Fruit fly (Drosophila melanogaster) whole organism, embryonic: Measurements from ENCODE around the gene Clk.

Source experiments
- Aef1 ChIP-seq: fragments of 200-800 bp; sonication (Bioruptor generic); IDR thresholded peaks from 3 replicates; pipeline ENCODE4 v1.3.6; 2022; ENCODE audit warnings: missing biosample characterization, missing genetic modification characterization
- Blimp-1 ChIP-seq: fragments of 200-800 bp; sonication (Bioruptor generic); optimal IDR thresholded peaks from 3 replicates; lab custom pipeline; 2018; ENCODE audit warnings: missing biosample characterization, missing genetic modification characterization, mild to moderate bottlenecking, moderate library complexity, missing genetic modification reagents
- CG10147 ChIP-seq: fragments of 200-800 bp; sonication (Bioruptor generic); optimal IDR thresholded peaks from 2 replicates; lab custom pipeline; 2019; ENCODE audit warnings: missing biosample characterization, mild to moderate bottlenecking, missing genetic modification characterization, moderate library complexity
- CG14667 ChIP-seq: fragments of 200-800 bp; sonication (Bioruptor generic); IDR thresholded peaks from 2 replicates; pipeline ENCODE4 v1.3.6; 2022; ENCODE audit warnings: missing biosample characterization, missing genetic modification characterization
- CG17829 ChIP-seq: fragments of 200-800 bp; optimal IDR thresholded peaks from 2 replicates; lab custom pipeline; 2019; ENCODE audit warnings: missing biosample characterization, mild to moderate bottlenecking, missing genetic modification characterization, moderate library complexity
- CG18599 ChIP-seq: fragments of 200-800 bp; sonication (Bioruptor generic); optimal IDR thresholded peaks from 3 replicates; lab custom pipeline; 2017; ENCODE audit warnings: missing biosample characterization, missing genetic modification characterization, mild to moderate bottlenecking, moderate library complexity, missing genetic modification reagents
- CG2120 ChIP-seq: fragments of 200-800 bp; sonication (Bioruptor generic); optimal IDR thresholded peaks from 3 replicates; lab custom pipeline; 2016; ENCODE audit warnings: missing biosample characterization, missing genetic modification characterization
- CG2202 ChIP-seq: fragments of 200-800 bp; sonication (Bioruptor generic); optimal IDR thresholded peaks from 2 replicates; lab custom pipeline; 2018; ENCODE audit warnings: missing biosample characterization, mild to moderate bottlenecking, missing genetic modification characterization
- CG30020 ChIP-seq: fragments of 200-800 bp; optimal IDR thresholded peaks from 2 replicates; lab custom pipeline; 2019; ENCODE audit warnings: missing biosample characterization, mild to moderate bottlenecking, missing genetic modification characterization, moderate library complexity
- CG33213 ChIP-seq: fragments of 200-800 bp; sonication (Bioruptor generic); optimal IDR thresholded peaks from 3 replicates; lab custom pipeline; 2016; ENCODE audit warnings: missing biosample characterization, missing genetic modification characterization
- CG3838 ChIP-seq: fragments of 200-800 bp; sonication (Bioruptor generic); optimal IDR thresholded peaks from 3 replicates; lab custom pipeline; 2016; ENCODE audit warnings: missing biosample characterization, missing genetic modification characterization
- CG5180 ChIP-seq: fragments of 200-800 bp; sonication (Bioruptor generic); optimal IDR thresholded peaks from 3 replicates; lab custom pipeline; 2017; ENCODE audit warnings: missing biosample characterization, missing genetic modification characterization, mild to moderate bottlenecking, moderate library complexity, missing genetic modification reagents
- CG5245 ChIP-seq: fragments of 200-800 bp; sonication (Bioruptor generic); optimal IDR thresholded peaks from 3 replicates; lab custom pipeline; 2016; ENCODE audit warnings: missing biosample characterization, missing genetic modification characterization
- CG8765 ChIP-seq: fragments of 200-800 bp; sonication (Bioruptor generic); IDR thresholded peaks from 2 replicates; pipeline ENCODE4 v1.3.6; 2022; ENCODE audit warnings: missing biosample characterization, missing genetic modification characterization
- CG9437 ChIP-seq: fragments of 200-800 bp; sonication (Bioruptor generic); optimal IDR thresholded peaks from 2 replicates; lab custom pipeline; 2018; ENCODE audit warnings: missing biosample characterization, mild to moderate bottlenecking, missing genetic modification characterization
- CTCF ChIP-seq: fragments of 200-800 bp; sonication (Bioruptor generic); optimal IDR thresholded peaks from 2 replicates; lab custom pipeline; 2017; ENCODE audit warnings: missing biosample characterization, mild to moderate bottlenecking, missing genetic modification characterization, moderate library complexity
- CrebB ChIP-seq: fragments of 200-800 bp; sonication (Bioruptor generic); optimal IDR thresholded peaks from 3 replicates; lab custom pipeline; 2018; ENCODE audit warnings: missing biosample characterization, mild to moderate bottlenecking, missing genetic modification characterization
- Dbx ChIP-seq: fragments of 200-800 bp; sonication (Bioruptor generic); IDR thresholded peaks from 3 replicates; pipeline ENCODE4 v1.3.6; 2022; ENCODE audit warnings: missing biosample characterization, missing genetic modification characterization
- ERR ChIP-seq: fragments of 200-800 bp; sonication (Bioruptor generic); optimal IDR thresholded peaks from 2 replicates; lab custom pipeline; 2016; ENCODE audit warnings: missing biosample characterization, missing genetic modification characterization
- Ets65A ChIP-seq: fragments of 200-800 bp; sonication (Bioruptor generic); peaks from one replicate; lab custom pipeline; 2016; ENCODE audit warnings: missing biosample characterization, missing genetic modification characterization
- Fer2 ChIP-seq: fragments of 200-800 bp; sonication (Bioruptor generic); optimal IDR thresholded peaks from 2 replicates; lab custom pipeline; 2018; ENCODE audit warnings: missing biosample characterization, mild to moderate bottlenecking, missing genetic modification characterization, moderate library complexity
- Jarid2 ChIP-seq: fragments of 200-800 bp; sonication (Bioruptor generic); optimal IDR thresholded peaks from 3 replicates; lab custom pipeline; 2017; ENCODE audit warnings: mild to moderate bottlenecking, missing biosample characterization, missing genetic modification reagents, missing genetic modification characterization
- MBD-R2 ChIP-seq: fragments of 200-800 bp; sonication (Bioruptor generic); IDR thresholded peaks from 2 replicates; pipeline ENCODE4 v1.3.6; 2022; ENCODE audit warnings: missing biosample characterization, missing genetic modification characterization
- MTF-1 ChIP-seq: fragments of 200-800 bp; sonication (Bioruptor generic); optimal IDR thresholded peaks from 2 replicates; lab custom pipeline; 2018; ENCODE audit warnings: missing biosample characterization, mild to moderate bottlenecking, missing genetic modification characterization, borderline replicate concordance
- Meics ChIP-seq: fragments of 200-800 bp; sonication (Bioruptor generic); optimal IDR thresholded peaks from 2 replicates; lab custom pipeline; 2017; ENCODE audit warnings: missing biosample characterization, mild to moderate bottlenecking, missing genetic modification characterization
- Mes4 ChIP-seq: fragments of 200-800 bp; sonication (Bioruptor generic); optimal IDR thresholded peaks from 2 replicates; lab custom pipeline; 2016; ENCODE audit warnings: missing biosample characterization, missing genetic modification characterization
- Rfx ChIP-seq: fragments of 200-800 bp; sonication (Bioruptor generic); IDR thresholded peaks from 2 replicates; pipeline ENCODE4 v1.3.6; 2022; ENCODE audit warnings: missing biosample characterization, missing genetic modification characterization
- Sox102F ChIP-seq: fragments of 200-800 bp; sonication (Bioruptor generic); optimal IDR thresholded peaks from 2 replicates; lab custom pipeline; 2018; ENCODE audit warnings: missing biosample characterization, mild to moderate bottlenecking, missing genetic modification characterization, moderate library complexity
- Taf1 ChIP-seq: fragments of 200-800 bp; sonication (Bioruptor generic); IDR thresholded peaks from 2 replicates; pipeline ENCODE4 v1.3.6; 2022; ENCODE audit warnings: missing biosample characterization, missing genetic modification characterization
- cato ChIP-seq: fragments of 200-800 bp; sonication (Bioruptor generic); optimal IDR thresholded peaks from 2 replicates; lab custom pipeline; 2016; ENCODE audit warnings: missing biosample characterization, missing genetic modification characterization, borderline replicate concordance
- cg ChIP-seq: fragments of 200-800 bp; sonication (Bioruptor generic); optimal IDR thresholded peaks from 3 replicates; lab custom pipeline; 2019; ENCODE audit warnings: missing biosample characterization, mild to moderate bottlenecking, missing genetic modification characterization, moderate library complexity
- chm ChIP-seq: fragments of 200-800 bp; sonication (Bioruptor generic); IDR thresholded peaks from 2 replicates; pipeline ENCODE4 v1.3.6; 2022; ENCODE audit warnings: missing biosample characterization, missing genetic modification characterization
- dm ChIP-seq: fragments of 200-800 bp; sonication (Bioruptor generic); optimal IDR thresholded peaks from 3 replicates; lab custom pipeline; 2016; ENCODE audit warnings: missing biosample characterization, missing genetic modification characterization
- dmrt11E ChIP-seq: fragments of 200-800 bp; sonication (Bioruptor generic); optimal IDR thresholded peaks from 3 replicates; lab custom pipeline; 2018; ENCODE audit warnings: missing biosample characterization, mild to moderate bottlenecking, missing genetic modification characterization, moderate library complexity
- emc ChIP-seq: fragments of 200-800 bp; sonication (Bioruptor generic); optimal IDR thresholded peaks from 2 replicates; lab custom pipeline; 2016; ENCODE audit warnings: missing biosample characterization, missing genetic modification characterization
- eve ChIP-seq, 2 experiments: fragments of >200 bp; optimal IDR thresholded peaks; 2 replicates each; lab custom pipeline; 2017; ENCODE audit warnings: missing biosample characterization in 2 of 2, missing genetic modification characterization in 2 of 2
- fd3F ChIP-seq: fragments of 200-800 bp; sonication (Bioruptor generic); optimal IDR thresholded peaks from 2 replicates; lab custom pipeline; 2018; ENCODE audit warnings: missing biosample characterization, mild to moderate bottlenecking, missing genetic modification characterization, moderate library complexity
- ken ChIP-seq: fragments of 200-800 bp; sonication (Bioruptor generic); IDR thresholded peaks from 3 replicates; pipeline ENCODE4 v1.3.6; 2022; ENCODE audit warnings: missing biosample characterization, missing genetic modification characterization
- lmd ChIP-seq: fragments of 200-800 bp; sonication (Bioruptor generic); IDR thresholded peaks from 2 replicates; pipeline ENCODE4 v1.3.6; 2022; ENCODE audit warnings: missing biosample characterization, missing genetic modification characterization
- mirr ChIP-seq: fragments of 200-800 bp; sonication (Bioruptor generic); optimal IDR thresholded peaks from 3 replicates; lab custom pipeline; 2018; ENCODE audit warnings: missing biosample characterization, mild to moderate bottlenecking, missing genetic modification characterization
- nmo ChIP-seq: fragments of 200-800 bp; sonication (Bioruptor generic); optimal IDR thresholded peaks from 2 replicates; lab custom pipeline; 2018; ENCODE audit warnings: missing biosample characterization, mild to moderate bottlenecking, missing genetic modification characterization, moderate library complexity
- onecut ChIP-seq: fragments of 200-800 bp; sonication (Bioruptor generic); IDR thresholded peaks from 2 replicates; pipeline ENCODE4 v1.3.6; 2022; ENCODE audit warnings: missing biosample characterization, missing genetic modification characterization
- otp ChIP-seq: fragments of 200-800 bp; sonication (Bioruptor generic); IDR thresholded peaks from 3 replicates; pipeline ENCODE4, ENCODE4 v1.3.6; 2022; ENCODE audit warnings: missing biosample characterization, missing genetic modification characterization
- pros ChIP-seq: fragments of 200-800 bp; sonication (Bioruptor generic); optimal IDR thresholded peaks from 3 replicates; lab custom pipeline; 2019; ENCODE audit warnings: missing biosample characterization, mild to moderate bottlenecking, missing genetic modification characterization, moderate library complexity
- sc ChIP-seq, 3 experiments: fragments of >200 bp in 2 of 3; fragments of 200-800 bp in 1 of 3; sonication (Bioruptor generic) in 1 of 3; optimal IDR thresholded peaks; 2 replicates in 2 of 3; 3 replicates in 1 of 3; lab custom pipeline; 2017; ENCODE audit warnings: mild to moderate bottlenecking in 1 of 3, missing biosample characterization in 1 of 3, missing genetic modification characterization in 1 of 3, missing genetic modification reagents in 1 of 3
- scrt ChIP-seq: fragments of 200-800 bp; sonication (Bioruptor generic); optimal IDR thresholded peaks from 2 replicates; lab custom pipeline; 2018; ENCODE audit warnings: missing biosample characterization, mild to moderate bottlenecking, missing genetic modification characterization, moderate library complexity
- seq ChIP-seq: fragments of 200-800 bp; sonication (Bioruptor generic); IDR thresholded peaks from 2 replicates; pipeline ENCODE4 v1.3.6; 2022; ENCODE audit warnings: missing biosample characterization, missing genetic modification characterization
- tin ChIP-seq: fragments of 200-800 bp; sonication (Bioruptor generic); optimal IDR thresholded peaks from 3 replicates; lab custom pipeline; 2016; ENCODE audit warnings: missing biosample characterization, missing genetic modification characterization
- tna ChIP-seq: fragments of 200-800 bp; sonication (Bioruptor generic); IDR thresholded peaks from 2 replicates; pipeline ENCODE4 v1.3.6; 2022; ENCODE audit warnings: missing biosample characterization, missing genetic modification characterization; ENCODE audit not compliant: partially characterized antibody
- vnd ChIP-seq: fragments of 200-800 bp; sonication (Bioruptor generic); IDR thresholded peaks from 3 replicates; pipeline ENCODE4 v1.3.6; 2022; ENCODE audit warnings: missing biosample characterization, missing genetic modification characterization; ENCODE audit not compliant: partially characterized antibody
- zen2 ChIP-seq: fragments of 200-800 bp; sonication (Bioruptor generic); IDR thresholded peaks from 3 replicates; pipeline ENCODE4 v1.3.6; 2022; ENCODE audit warnings: missing biosample characterization, missing genetic modification characterization; ENCODE audit not compliant: partially characterized antibody
- zfh1 ChIP-seq: fragments of 200-800 bp; sonication (Bioruptor generic); IDR thresholded peaks from 3 replicates; pipeline ENCODE4 v1.3.6; 2022; ENCODE audit warnings: missing biosample characterization, missing genetic modification characterization

Gene Clk

DNA sequence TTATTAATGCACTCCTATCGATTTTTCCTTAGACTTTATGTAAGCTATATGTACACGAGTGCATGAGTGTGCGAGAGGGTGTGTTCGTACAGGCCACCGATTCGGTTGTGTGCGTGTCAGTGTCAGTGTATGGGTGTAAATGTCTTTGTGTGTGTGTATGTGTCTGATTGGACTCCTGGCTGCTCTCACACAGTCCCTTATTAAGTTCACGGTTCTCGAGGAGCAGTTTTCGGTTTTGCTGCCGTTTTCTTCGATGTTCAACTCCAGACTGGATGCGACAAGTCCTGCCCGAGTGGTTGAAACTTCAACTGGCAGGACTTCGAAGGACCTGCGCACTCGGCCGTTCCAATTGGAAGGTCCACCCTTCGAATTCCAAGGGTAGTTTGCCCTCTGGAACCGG is 62.0 kb downstream of the Clk start (continued):
- TF ChIP-seq seq (GFP tag; lab: Robert Waterston, UW) = peak; percentile 39; the same call in 1 of the 2 replicates
- TF ChIP-seq CG33213 = no peak
- TF ChIP-seq Aef1 (GFP tag; lab: Robert Waterston, UW) = no peak
- TF ChIP-seq MTF-1 (GFP tag; lab: Kevin White, UChicago) = no peak
- TF ChIP-seq CG9437 = no peak
- no peak for TF ChIP-seq cato
- no peak for TF ChIP-seq CG2202 (tag; lab: Kevin White, UChicago)
- peak; percentile 37 for TF ChIP-seq CG18599 (GFP tag; lab: Kevin White, UChicago)
- TF ChIP-seq CTCF = no peak
- TF ChIP-seq mirr (GFP tag; lab: Kevin White, UChicago) = no peak
- TF ChIP-seq Dbx (GFP tag; lab: Robert Waterston, UW) = no peak
- peak; percentile 75 for TF ChIP-seq cg (GFP tag; lab: Kevin White, UChicago)
- no peak for TF ChIP-seq dm (GFP tag; lab: Kevin White, UChicago)
- TF ChIP-seq Jarid2 (GFP tag; lab: Kevin White, UChicago) = peak; percentile 34
- no peak for TF ChIP-seq CG3838 (GFP tag; lab: Kevin White, UChicago)
- peak; percentile 64 for TF ChIP-seq pros
- no peak for TF ChIP-seq otp (GFP tag; lab: Robert Waterston, UW)
- TF ChIP-seq CG17829 (tag; lab: Kevin White, UChicago) = no peak
- no peak for TF ChIP-seq fd3F
- TF ChIP-seq Sox102F (GFP tag; lab: Kevin White, UChicago) = no peak
- TF ChIP-seq CG10147 = no peak
- TF ChIP-seq CrebB (tag; lab: Kevin White, UChicago) = no peak
- no peak for TF ChIP-seq emc (GFP tag; lab: Kevin White, UChicago)
- TF ChIP-seq vnd (GFP tag; lab: Robert Waterston, UW) = no peak
- no peak for TF ChIP-seq CG5245 (GFP tag; lab: Kevin White, UChicago)
- no peak for TF ChIP-seq Mes4 (GFP tag; lab: Kevin White, UChicago)
- TF ChIP-seq zen2 (GFP tag; lab: Robert Waterston, UW) = no peak
- TF ChIP-seq CG5180 (GFP tag; lab: Kevin White, UChicago) = peak; percentile 55
- no peak for TF ChIP-seq Fer2 (tag; lab: Kevin White, UChicago)
- no peak for TF ChIP-seq ken (GFP tag; lab: Robert Waterston, UW)
- peak; percentile 53 for TF ChIP-seq scrt
- TF ChIP-seq Meics = no peak
- no peak for TF ChIP-seq tin (GFP tag; lab: Kevin White, UChicago)
- no peak for TF ChIP-seq CG30020 (tag; lab: Kevin White, UChicago)
- TF ChIP-seq tna (GFP tag; lab: Robert Waterston, UW) = no peak
- no peak for TF ChIP-seq zfh1
- no peak for TF ChIP-seq Blimp-1 (GFP tag; lab: Kevin White, UChicago)
- no peak for TF ChIP-seq CG8765 (GFP tag; lab: Robert Waterston, UW)
- no peak for TF ChIP-seq lmd (GFP tag; lab: Robert Waterston, UW)
- no peak for TF ChIP-seq dmrt11E (tag; lab: Kevin White, UChicago)
- TF ChIP-seq ERR (GFP tag; lab: Kevin White, UChicago) = no peak
- no peak for TF ChIP-seq Ets65A (GFP tag; lab: Kevin White, UChicago)
- no peak for TF ChIP-seq chm (GFP tag; lab: Robert Waterston, UW)
- no peak for TF ChIP-seq eve (GFP tag; optimal IDR thresholded peaks at IDR 0.05; lab: Kevin White, UChicago)
- peak; percentile 84 for TF ChIP-seq onecut (GFP tag; lab: Robert Waterston, UW)
- no peak for TF ChIP-seq CG14667 (GFP tag; lab: Robert Waterston, UW)
- TF ChIP-seq Taf1 (GFP tag; lab: Robert Waterston, UW) = no peak
- 0 out of 2 replicates have a peak, but pooled peaks have one; percentile 9 for TF ChIP-seq MBD-R2 (GFP tag; lab: Robert Waterston, UW)
- TF ChIP-seq CG2120 (GFP tag; lab: Kevin White, UChicago) = no peak
- TF ChIP-seq sc (optimal IDR thresholded peaks at IDR 0.05; lab: Kevin White, UChicago) = no peak
- no peak for TF ChIP-seq sc (GFP tag; optimal IDR thresholded peaks at IDR 0.05; lab: Kevin White, UChicago)
- no peak for TF ChIP-seq nmo (GFP tag; lab: Kevin White, UChicago)
- TF ChIP-seq Rfx (GFP tag; lab: Robert Waterston, UW) = no peak
